Worm (Caenorhabditis elegans) whole organism, L4/young adult: ENCODE results near the gene nhr-26.

Experiments used
- W03F9.2 ChIP-seq: fragments of 150-350 bp; optimal IDR thresholded peaks from 2 replicates; lab custom pipeline; 2014; ENCODE audit warnings: missing biosample characterization, missing genetic modification characterization
- dao-5 ChIP-seq: sonication (generic microtip); optimal IDR thresholded peaks from 2 replicates; lab custom pipeline; 2016; ENCODE audit warnings: missing genotype, missing genetic modification characterization, moderate library complexity, missing compliant biosample characterization
- him-1 ChIP-seq: sonication (generic microtip); optimal IDR thresholded peaks from 2 replicates; lab custom pipeline; 2016; ENCODE audit warnings: missing genotype, missing genetic modification reagents, missing genetic modification characterization, missing compliant biosample characterization

nhr-26 gene

DNA sequence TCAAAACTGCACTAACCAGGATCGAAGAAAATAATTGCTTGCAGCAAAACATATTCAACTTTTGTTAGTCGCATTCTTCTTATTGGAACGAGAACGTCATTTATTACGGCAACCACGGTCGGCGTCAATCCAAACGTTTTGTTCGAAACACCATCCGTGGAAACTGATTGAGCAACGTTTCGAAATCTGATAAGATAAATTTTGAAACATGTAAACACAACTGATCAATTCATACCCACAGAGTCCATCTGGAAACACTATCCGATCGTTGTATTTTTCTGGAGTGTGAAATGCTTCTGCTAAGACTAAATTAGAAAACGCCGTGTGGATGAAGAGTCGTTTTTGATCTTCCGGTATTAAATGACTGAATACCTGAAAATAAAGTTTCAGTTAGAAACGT lies 34.5 kb downstream of the nhr-26 start:
- TF ChIP-seq W03F9.2 (tag; lab: Kevin White, UChicago) = no peak
- no peak for TF ChIP-seq dao-5
- TF ChIP-seq him-1 (tag; lab: Kevin White, UChicago) = no peak

DNA sequence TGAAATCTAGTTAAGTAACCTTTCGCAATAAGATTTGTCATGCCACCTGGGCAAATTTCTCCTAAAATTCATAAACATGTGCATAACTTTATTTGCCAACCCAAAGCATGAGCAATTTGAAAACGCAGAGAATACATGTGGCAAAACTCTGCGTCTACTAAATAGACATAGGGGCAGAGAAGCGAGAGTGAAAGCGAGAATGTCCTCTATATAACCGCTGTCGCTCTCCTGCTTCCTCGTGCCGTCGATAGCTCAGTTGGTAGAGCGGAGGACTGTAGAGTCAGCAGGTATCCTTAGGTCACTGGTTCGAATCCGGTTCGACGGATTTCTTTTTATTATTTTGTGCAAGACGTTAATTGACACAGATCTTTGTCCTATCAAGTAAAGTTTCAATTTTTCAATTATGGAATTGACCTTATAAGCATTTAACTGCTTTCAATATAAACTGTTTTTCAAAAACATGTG lies 35.2 kb downstream of the nhr-26 start:
- TF ChIP-seq dao-5 (peak; percentile 88), him-1 (tag; lab: Kevin White, UChicago) (peak; percentile 86), W03F9.2 (tag; lab: Kevin White, UChicago) (no peak)

DNA sequence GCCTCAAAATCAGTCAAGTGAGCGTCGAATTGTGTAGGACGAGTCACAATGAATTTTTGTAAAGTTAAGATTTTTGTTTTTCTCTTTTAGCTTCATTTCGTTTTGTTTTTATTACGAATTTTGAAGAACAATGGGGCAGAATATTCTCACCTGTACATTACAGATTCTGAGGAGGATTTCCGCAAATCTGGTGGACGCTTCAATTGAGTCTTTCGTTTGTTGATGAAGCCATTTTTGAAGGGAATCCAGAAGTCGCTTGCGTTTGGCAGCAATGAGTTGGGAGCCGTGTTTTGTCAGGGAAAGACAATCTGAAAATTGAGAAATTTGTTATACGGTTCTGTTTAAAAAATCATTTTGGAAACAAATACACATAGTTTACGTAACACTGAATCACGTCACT lies 35.8 kb downstream of the nhr-26 start:
- TF ChIP-seq dao-5 (no peak), him-1 (tag; lab: Kevin White, UChicago) (no peak), W03F9.2 (tag; lab: Kevin White, UChicago) (no peak)

ce11 chrX:12663537-12663936 lies 36.7 kb downstream of the nhr-26 start, which contains the start of gene nlp-76:
Gene nlp-76, minus strand, starts transcription at chrX:12663903.
- no peak for TF ChIP-seq W03F9.2 (tag; lab: Kevin White, UChicago)
- TF ChIP-seq dao-5 = no peak
- TF ChIP-seq him-1 (tag; lab: Kevin White, UChicago) = no peak

DNA sequence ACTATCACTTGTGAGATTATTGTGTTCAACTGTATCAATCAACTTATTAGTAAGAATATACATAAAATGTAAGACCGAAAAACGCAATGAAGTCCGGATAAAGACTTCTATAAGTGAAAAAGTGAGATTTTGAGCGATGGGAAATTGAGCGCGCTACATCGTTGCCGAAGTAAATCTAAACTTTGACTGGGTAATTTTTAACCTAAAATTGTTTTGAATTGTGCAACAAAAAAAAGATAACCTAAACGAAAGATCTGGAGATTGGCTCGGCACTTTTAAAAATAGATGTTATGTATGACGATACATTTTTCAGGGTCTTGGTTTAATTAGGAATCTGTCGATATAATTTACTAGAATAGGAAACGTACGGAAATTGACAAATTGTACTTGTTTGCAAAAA lies 37.2 kb downstream of the nhr-26 start:
- TF ChIP-seq dao-5 (no peak), him-1 (tag; lab: Kevin White, UChicago) (no peak), W03F9.2 (tag; lab: Kevin White, UChicago) (peak; percentile 34)

DNA sequence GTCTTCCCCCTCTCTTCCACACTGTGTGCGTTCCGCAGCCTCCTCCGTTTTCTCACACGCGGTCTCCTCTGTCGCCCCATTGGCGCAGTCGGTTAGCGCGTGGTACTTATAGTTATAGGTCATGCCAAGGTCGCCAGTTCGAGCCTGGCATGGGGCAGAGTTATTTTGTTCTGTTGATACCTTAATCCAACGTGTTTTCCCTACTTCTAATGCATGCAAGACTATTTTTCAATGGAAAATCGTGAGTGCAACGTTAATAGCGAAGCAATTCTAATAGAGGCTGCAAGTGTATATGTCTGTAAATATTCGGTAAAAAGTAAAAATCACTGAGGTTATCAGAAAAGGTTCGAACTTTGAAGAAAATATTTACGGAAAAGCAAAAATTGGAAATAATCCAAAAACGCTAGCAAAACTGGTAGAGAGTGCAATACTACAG lies 39.2 kb downstream of the nhr-26 start:
- TF ChIP-seq dao-5 (peak; percentile 60), him-1 (tag; lab: Kevin White, UChicago) (peak; percentile 74), W03F9.2 (tag; lab: Kevin White, UChicago) (peak; percentile 17)

DNA sequence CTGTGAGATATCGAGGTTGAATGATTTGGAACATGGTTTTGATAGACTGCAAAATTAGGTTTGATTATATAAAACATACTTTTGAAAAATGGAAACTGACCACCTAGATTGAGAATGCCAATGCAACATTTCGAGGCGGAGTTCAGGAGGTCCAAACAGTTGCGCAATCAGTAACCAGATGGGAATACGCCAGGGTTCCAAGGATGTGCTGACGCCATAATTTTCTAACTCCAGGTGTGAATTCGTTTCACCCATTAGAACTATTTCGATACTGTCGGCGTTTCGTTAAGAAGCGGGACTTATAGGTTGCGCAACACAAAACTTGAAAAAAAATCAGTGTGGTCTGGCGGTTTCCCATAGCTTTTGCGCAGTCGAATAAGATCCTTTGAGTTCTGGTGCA lies 40.5 kb downstream of the nhr-26 start, which contains the start of gene C02B4.3:
TSS of gene C02B4.3 (minus strand) at position 34 of the 400 bp plus-strand sequence.
- TF ChIP-seq W03F9.2 (tag; lab: Kevin White, UChicago) (no peak), him-1 (tag; lab: Kevin White, UChicago) (no peak), dao-5 (no peak)

- no peak for TF ChIP-seq dao-5
- peak; percentile 46 for TF ChIP-seq him-1 (tag; lab: Kevin White, UChicago)
Measured at ce11 chrX:12656420-12657033, 43.7 kb downstream of the nhr-26 start.

- no peak for TF ChIP-seq him-1 (tag; lab: Kevin White, UChicago)
- TF ChIP-seq W03F9.2 (tag; lab: Kevin White, UChicago) = no peak
- TF ChIP-seq dao-5 = no peak
Measured at ce11 chrX:12655339-12655875, 44.9 kb downstream of the nhr-26 start.

DNA sequence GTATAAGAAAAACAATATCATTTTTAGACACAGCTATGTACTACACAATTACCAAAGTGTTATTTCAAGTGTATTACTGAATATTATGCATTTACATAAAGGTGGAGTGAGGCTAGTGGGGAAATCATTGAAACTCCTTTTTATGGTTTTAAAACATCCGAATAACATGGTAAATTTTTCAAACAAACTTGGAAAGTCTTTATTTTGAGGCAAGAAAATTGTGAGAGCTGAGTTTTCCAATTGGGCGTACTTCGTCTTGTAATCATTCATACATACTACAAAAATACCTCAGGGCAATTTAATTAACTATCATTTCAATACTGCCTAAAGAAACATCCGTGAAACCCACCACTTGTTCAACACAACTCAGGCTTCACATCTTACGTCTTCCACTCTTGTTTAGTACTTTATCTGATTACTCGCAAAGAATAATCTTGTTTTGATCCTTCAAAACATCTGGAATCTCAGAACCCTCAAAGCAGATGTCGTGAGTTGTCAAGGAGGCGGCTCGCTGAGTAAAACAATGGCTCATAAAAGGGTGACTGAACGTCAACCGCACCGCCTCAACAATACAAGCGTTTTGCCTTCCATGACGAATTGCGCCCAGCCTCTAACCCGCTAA lies 53.6 kb downstream of the nhr-26 start, which contains the start of gene zmp-5:
TSS of gene zmp-5 (plus strand) at position 572 of the 622 bp plus-strand sequence.
- no peak for TF ChIP-seq him-1 (tag; lab: Kevin White, UChicago)
- no peak for TF ChIP-seq dao-5
- no peak for TF ChIP-seq W03F9.2 (tag; lab: Kevin White, UChicago)

DNA sequence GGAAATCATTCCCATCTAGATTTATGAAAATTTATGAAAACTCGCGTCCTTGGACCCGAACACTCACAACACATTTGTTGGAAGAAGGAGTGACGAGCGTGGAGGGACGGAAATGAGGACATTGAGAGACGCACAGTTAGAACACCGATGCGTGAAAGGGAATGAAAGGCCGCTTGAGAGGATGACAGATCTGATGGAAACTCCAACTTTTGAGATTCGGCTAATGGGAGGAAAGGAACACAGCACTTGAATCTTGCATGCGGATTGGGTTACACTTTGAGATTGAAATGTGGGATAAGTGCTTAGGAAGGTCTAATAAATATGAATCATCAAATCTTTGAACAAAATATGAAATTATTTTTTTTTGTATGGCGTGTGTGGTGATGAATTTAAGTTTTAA lies 54.4 kb downstream of the nhr-26 start:
- TF ChIP-seq him-1 (tag; lab: Kevin White, UChicago) = no peak
